Fruit fly (Drosophila melanogaster) whole organism, embryonic: ENCODE data around the gene Cep97.

Source experiments
- Atf-2 ChIP-seq: fragments of 200-800 bp; sonication (Bioruptor generic); optimal IDR thresholded peaks from 2 replicates; lab custom pipeline; 2016; ENCODE audit warnings: missing biosample characterization, missing genetic modification characterization
- CG10209 ChIP-seq: fragments of 200-800 bp; sonication (Bioruptor generic); optimal IDR thresholded peaks from 3 replicates; lab custom pipeline; 2017; ENCODE audit warnings: missing biosample characterization, mild to moderate bottlenecking, missing genetic modification characterization, missing genetic modification reagents
- CG10274 ChIP-seq: fragments of 200-800 bp; sonication (Bioruptor generic); optimal IDR thresholded peaks from 3 replicates; lab custom pipeline; 2017; ENCODE audit warnings: missing biosample characterization, mild to moderate bottlenecking, missing genetic modification characterization
- CG10462 ChIP-seq: fragments of 200-800 bp; sonication (Bioruptor generic); optimal IDR thresholded peaks from 2 replicates; lab custom pipeline; 2016; ENCODE audit warnings: missing biosample characterization, missing genetic modification characterization
- CG10979 ChIP-seq: fragments of 200-800 bp; sonication (Bioruptor generic); optimal IDR thresholded peaks from 2 replicates; lab custom pipeline; 2018; ENCODE audit warnings: missing biosample characterization, mild to moderate bottlenecking, missing genetic modification characterization, moderate library complexity
- CG11723 ChIP-seq: fragments of 200-800 bp; sonication (Bioruptor generic); optimal IDR thresholded peaks from 2 replicates; lab custom pipeline; 2017; ENCODE audit warnings: missing biosample characterization, mild to moderate bottlenecking, missing genetic modification characterization
- CG12391 ChIP-seq: fragments of 200-800 bp; sonication (Bioruptor generic); optimal IDR thresholded peaks from 3 replicates; lab custom pipeline; 2018; ENCODE audit warnings: missing biosample characterization, mild to moderate bottlenecking, missing genetic modification characterization, moderate library complexity
- CG15601 ChIP-seq: fragments of 200-800 bp; sonication (Bioruptor generic); optimal IDR thresholded peaks from 3 replicates; lab custom pipeline; 2019; ENCODE audit warnings: missing biosample characterization, mild to moderate bottlenecking, missing genetic modification characterization, moderate library complexity
- CG31388 ChIP-seq: fragments of 200-800 bp; sonication (Bioruptor generic); optimal IDR thresholded peaks from 2 replicates; lab custom pipeline; 2016; ENCODE audit warnings: missing biosample characterization, missing genetic modification characterization
- CG4328 ChIP-seq: fragments of 200-800 bp; sonication (Bioruptor generic); optimal IDR thresholded peaks from 3 replicates; lab custom pipeline; 2017; ENCODE audit warnings: missing biosample characterization, missing genetic modification reagents, missing genetic modification characterization
- CG4730 ChIP-seq: fragments of 200-800 bp; sonication (Bioruptor generic); IDR thresholded peaks from 2 replicates; pipeline ENCODE4 v1.3.6; 2022; ENCODE audit warnings: missing biosample characterization, missing genetic modification characterization
- CG4820 ChIP-seq: fragments of 200-800 bp; sonication (Bioruptor generic); optimal IDR thresholded peaks from 3 replicates; lab custom pipeline; 2016; ENCODE audit warnings: missing biosample characterization, missing genetic modification characterization
- CG6175 ChIP-seq: fragments of 200-800 bp; sonication (Bioruptor generic); IDR thresholded peaks from 3 replicates; pipeline ENCODE4 v1.3.6; 2022; ENCODE audit warnings: missing biosample characterization, missing genetic modification characterization
- CG6272 ChIP-seq: fragments of 200-800 bp; sonication (Bioruptor generic); IDR thresholded peaks from 2 replicates; pipeline ENCODE4 v1.3.6; 2022; ENCODE audit warnings: missing biosample characterization, missing genetic modification characterization
- CG6791 ChIP-seq: fragments of 200-800 bp; sonication (Bioruptor generic); IDR thresholded peaks from 3 replicates; pipeline ENCODE4 v1.3.6; 2022; ENCODE audit warnings: missing biosample characterization, missing genetic modification characterization; ENCODE audit not compliant: partially characterized antibody
- CG7372 ChIP-seq: fragments of 200-800 bp; sonication (Bioruptor generic); IDR thresholded peaks from 2 replicates; pipeline ENCODE4 v1.3.6; 2022; ENCODE audit warnings: missing biosample characterization, missing genetic modification characterization
- CG7963 ChIP-seq: fragments of 200-800 bp; sonication (Bioruptor generic); IDR thresholded peaks from 3 replicates; pipeline ENCODE4 v1.3.6; 2022; ENCODE audit warnings: missing biosample characterization, missing genetic modification characterization; ENCODE audit not compliant: partially characterized antibody
- CkIIα-i1 ChIP-seq: fragments of 200-800 bp; sonication (Bioruptor generic); IDR thresholded peaks from 2 replicates; pipeline ENCODE4 v1.3.6; 2022; ENCODE audit warnings: missing biosample characterization, missing genetic modification characterization
- Dbx ChIP-seq: fragments of 200-800 bp; sonication (Bioruptor generic); IDR thresholded peaks from 3 replicates; pipeline ENCODE4 v1.3.6; 2022; ENCODE audit warnings: missing biosample characterization, missing genetic modification characterization
- HmgZ ChIP-seq: fragments of 200-800 bp; sonication (Bioruptor generic); optimal IDR thresholded peaks from 2 replicates; lab custom pipeline; 2018; ENCODE audit warnings: missing biosample characterization, mild to moderate bottlenecking, missing genetic modification characterization
- Hmx ChIP-seq: fragments of 200-800 bp; sonication (Bioruptor generic); optimal IDR thresholded peaks from 2 replicates; lab custom pipeline; 2016; ENCODE audit warnings: missing biosample characterization, missing genetic modification characterization
- Hsf ChIP-seq: fragments of 200-800 bp; sonication (Bioruptor generic); optimal IDR thresholded peaks from 3 replicates; lab custom pipeline; 2016; ENCODE audit warnings: missing biosample characterization, missing genetic modification characterization
- Lpt ChIP-seq: fragments of >200 bp; optimal IDR thresholded peaks from 2 replicates; lab custom pipeline; 2018; ENCODE audit warnings: missing biosample characterization, missing genetic modification characterization
- MESR4 ChIP-seq: fragments of 200-800 bp; sonication (Bioruptor generic); optimal IDR thresholded peaks from 2 replicates; lab custom pipeline; 2018; ENCODE audit warnings: missing biosample characterization, mild to moderate bottlenecking, missing genetic modification characterization, moderate library complexity
- Neu2 ChIP-seq: fragments of 200-800 bp; sonication (Bioruptor generic); optimal IDR thresholded peaks from 3 replicates; lab custom pipeline; 2016; ENCODE audit warnings: missing biosample characterization, missing genetic modification characterization, borderline replicate concordance
- Opbp ChIP-seq: fragments of 200-800 bp; sonication (Bioruptor generic); IDR thresholded peaks from 3 replicates; pipeline ENCODE4 v1.3.6; 2022; ENCODE audit warnings: missing biosample characterization, missing genetic modification characterization; ENCODE audit not compliant: partially characterized antibody
- Spps ChIP-seq: fragments of 200-800 bp; sonication (Bioruptor generic); optimal IDR thresholded peaks from 2 replicates; lab custom pipeline; 2018; ENCODE audit warnings: missing biosample characterization, mild to moderate bottlenecking, missing genetic modification characterization
- aop ChIP-seq: fragments of 200-800 bp; sonication (Bioruptor generic); IDR thresholded peaks from 2 replicates; pipeline ENCODE4 v1.3.6; 2022; ENCODE audit warnings: missing biosample characterization, missing genetic modification characterization
- bsh ChIP-seq, 2 experiments: fragments of 200-800 bp; sonication (Bioruptor generic); optimal IDR thresholded peaks; 2 replicates each; lab custom pipeline; 2017 to 2018; ENCODE audit warnings: mild to moderate bottlenecking in 2 of 2, missing biosample characterization in 2 of 2, missing genetic modification characterization in 2 of 2, moderate library complexity in 1 of 2
- ci ChIP-seq: fragments of 200-800 bp; sonication (Bioruptor generic); IDR thresholded peaks from 3 replicates; pipeline ENCODE4 v1.3.6; 2022; ENCODE audit warnings: missing biosample characterization, missing genetic modification characterization
- crc ChIP-seq: fragments of 200-800 bp; sonication (Bioruptor generic); optimal IDR thresholded peaks from 2 replicates; lab custom pipeline; 2016; ENCODE audit warnings: missing biosample characterization, missing genetic modification characterization
- crp ChIP-seq, 2 experiments: fragments of 200-800 bp; sonication (Bioruptor generic); optimal IDR thresholded peaks; 2 replicates in 1 of 2; 3 replicates in 1 of 2; lab custom pipeline; 2017; ENCODE audit warnings: missing biosample characterization in 2 of 2, missing genetic modification characterization in 2 of 2, mild to moderate bottlenecking in 1 of 2, moderate library complexity in 1 of 2
- ems ChIP-seq: fragments of 200-800 bp; sonication (Bioruptor generic); optimal IDR thresholded peaks from 3 replicates; lab custom pipeline; 2016; ENCODE audit warnings: missing biosample characterization, missing genetic modification characterization
- esg ChIP-seq: fragments of 200-800 bp; sonication (Bioruptor generic); conservative IDR thresholded peaks from 2 replicates; pipeline ENCODE4 v1.3.6; 2022; ENCODE audit warnings: missing biosample characterization, missing genetic modification characterization
- eyg ChIP-seq: fragments of 200-800 bp; sonication (Bioruptor generic); optimal IDR thresholded peaks from 3 replicates; lab custom pipeline; 2016; ENCODE audit warnings: missing biosample characterization, missing genetic modification characterization
- gem ChIP-seq: fragments of 200-800 bp; sonication (Bioruptor generic); optimal IDR thresholded peaks from 2 replicates; lab custom pipeline; 2019; ENCODE audit warnings: missing biosample characterization, mild to moderate bottlenecking, missing genetic modification characterization, moderate library complexity
- gfzf ChIP-seq: fragments of 200-800 bp; sonication (Bioruptor generic); optimal IDR thresholded peaks from 2 replicates; lab custom pipeline; 2016; ENCODE audit warnings: missing biosample characterization, mild to moderate bottlenecking, missing genetic modification characterization, moderate library complexity
- grau ChIP-seq: fragments of 200-800 bp; optimal IDR thresholded peaks from 3 replicates; lab custom pipeline; 2019; ENCODE audit warnings: missing biosample characterization, mild to moderate bottlenecking, missing genetic modification characterization, moderate library complexity
- gro ChIP-seq: fragments of 200-800 bp; sonication (Bioruptor generic); optimal IDR thresholded peaks from 2 replicates; lab custom pipeline; 2016; ENCODE audit warnings: missing biosample characterization, missing genetic modification characterization
- hb ChIP-seq: fragments of 200-800 bp; sonication (Bioruptor generic); IDR thresholded peaks from 3 replicates; pipeline ENCODE4 v1.3.6; 2022; ENCODE audit warnings: missing biosample characterization, missing genetic modification characterization; ENCODE audit not compliant: partially characterized antibody
- insv ChIP-seq, 2 experiments: fragments of 200-800 bp; sonication (Bioruptor generic); optimal IDR thresholded peaks; 3 replicates each; lab custom pipeline; 2016 to 2018; ENCODE audit warnings: missing biosample characterization in 2 of 2, missing genetic modification characterization in 2 of 2
- kay ChIP-seq: fragments of 200-800 bp; sonication (Bioruptor generic); optimal IDR thresholded peaks from 2 replicates; lab custom pipeline; 2016; ENCODE audit warnings: missing biosample characterization, missing genetic modification characterization
- lmd ChIP-seq: fragments of 200-800 bp; sonication (Bioruptor generic); IDR thresholded peaks from 2 replicates; pipeline ENCODE4 v1.3.6; 2022; ENCODE audit warnings: missing biosample characterization, missing genetic modification characterization
- maf-S ChIP-seq: fragments of 200-800 bp; sonication (Bioruptor generic); optimal IDR thresholded peaks from 2 replicates; lab custom pipeline; 2016; ENCODE audit warnings: missing biosample characterization, missing genetic modification characterization
- sc ChIP-seq, 3 experiments: fragments of >200 bp in 2 of 3; fragments of 200-800 bp in 1 of 3; sonication (Bioruptor generic) in 1 of 3; optimal IDR thresholded peaks; 2 replicates in 2 of 3; 3 replicates in 1 of 3; lab custom pipeline; 2017; ENCODE audit warnings: mild to moderate bottlenecking in 1 of 3, missing biosample characterization in 1 of 3, missing genetic modification characterization in 1 of 3, missing genetic modification reagents in 1 of 3
- schlank ChIP-seq: fragments of 200-800 bp; sonication (Bioruptor generic); optimal IDR thresholded peaks from 2 replicates; lab custom pipeline; 2018; ENCODE audit warnings: missing biosample characterization, mild to moderate bottlenecking, missing genetic modification characterization
- so ChIP-seq: fragments of 200-800 bp; sonication (Bioruptor generic); IDR thresholded peaks from 3 replicates; pipeline ENCODE4 v1.3.6; 2022; ENCODE audit warnings: missing biosample characterization, missing genetic modification characterization
- ttk ChIP-seq: fragments of 200-800 bp; sonication (Bioruptor generic); IDR thresholded peaks from 2 replicates; pipeline ENCODE4 v2.1.2; 2022; ENCODE audit warnings: missing biosample characterization, missing genetic modification characterization

Gene Cep97

DNA sequence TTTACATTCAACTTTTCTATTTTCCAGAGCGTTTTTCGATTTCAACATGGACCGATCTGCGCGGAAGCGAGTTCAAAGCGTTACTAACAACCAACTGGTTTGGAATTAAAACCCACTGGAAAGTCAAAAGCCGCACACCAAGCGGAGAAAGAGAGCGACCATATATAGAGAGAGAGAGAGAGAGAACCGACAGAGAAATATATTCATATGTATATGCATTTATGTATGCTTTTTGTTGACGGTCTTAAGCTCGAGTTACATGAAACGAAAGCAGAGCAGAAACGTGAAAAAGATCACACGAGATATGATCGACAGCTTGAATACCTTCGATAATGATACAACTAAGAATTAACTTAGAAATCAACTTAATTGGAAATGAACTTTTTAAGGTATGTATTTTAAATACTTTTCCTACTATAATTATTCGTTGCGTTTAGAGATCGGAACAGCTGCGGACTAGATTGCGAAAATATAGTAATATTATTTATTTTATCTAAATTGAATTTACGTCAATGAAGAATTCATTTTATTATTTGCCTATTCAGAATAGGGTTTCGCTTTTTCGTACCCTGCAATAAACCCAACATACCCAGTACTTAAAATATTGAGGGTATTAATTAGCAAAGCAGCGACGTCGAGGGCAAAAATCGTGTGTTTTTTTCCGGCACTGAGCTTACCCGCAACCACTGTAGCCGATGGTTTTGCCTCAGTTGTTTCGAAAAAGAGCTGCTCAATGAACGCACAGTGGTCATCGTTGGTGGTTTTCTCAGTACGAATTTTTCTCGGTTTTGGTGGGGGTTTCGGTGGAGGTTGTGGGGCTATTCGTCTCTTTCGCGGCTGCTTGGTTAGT is 21.5 kb downstream of the Cep97 start (continued):
- TF ChIP-seq CG12391 (tag; lab: Kevin White, UChicago) (peak; percentile 73), schlank (no peak), kay (GFP tag; lab: Kevin White, UChicago) (no peak), CG6272 (GFP tag; lab: Robert Waterston, UW) (no peak), esg (GFP tag; lab: Robert Waterston, UW) (peak; percentile 60), gem (tag; lab: Kevin White, UChicago) (peak; percentile 85), hb (GFP tag; lab: Robert Waterston, UW) (no peak), CG11723 (peak; percentile 43), insv (GFP tag; optimal IDR thresholded peaks at IDR 0.05; lab: Kevin White, UChicago) (no peak), maf-S (GFP tag; lab: Kevin White, UChicago) (no peak), CG4820 (GFP tag; lab: Kevin White, UChicago) (peak; percentile 6), lmd (peak; percentile 66), HmgZ (tag; lab: Kevin White, UChicago) (no peak), Spps (tag; lab: Kevin White, UChicago) (no peak), crp (GFP tag; optimal IDR thresholded peaks at IDR 0.05; lab: Kevin White, UChicago) (peak in 1 of 2 experiments; percentile 26), CG7372 (GFP tag; lab: Robert Waterston, UW) (0 out of 2 replicates have a peak, but pooled peaks have one; percentile 6), CG7963 (GFP tag; lab: Robert Waterston, UW) (no peak), CkIIα-i1 (GFP tag; lab: Robert Waterston, UW) (no peak), CG10462 (peak; percentile 66), MESR4 (no peak), gfzf (GFP tag; lab: Kevin White, UChicago) (no peak), Neu2 (no peak), Opbp (GFP tag; lab: Robert Waterston, UW) (no peak), CG6175 (GFP tag; lab: Robert Waterston, UW) (no peak), CG10274 (GFP tag; lab: Kevin White, UChicago) (peak; percentile 26), bsh (GFP tag; optimal IDR thresholded peaks at IDR 0.05; lab: Kevin White, UChicago) (peak; percentile 47 to 60), Hmx (GFP tag; lab: Kevin White, UChicago) (no peak), CG10979 (tag; lab: Kevin White, UChicago) (peak; percentile 67), grau (tag; lab: Kevin White, UChicago) (peak; percentile 62), ems (GFP tag; lab: Kevin White, UChicago) (no peak), eyg (GFP tag; lab: Kevin White, UChicago) (no peak), sc (optimal IDR thresholded peaks at IDR 0.05; lab: Kevin White, UChicago) (no peak), sc (GFP tag; optimal IDR thresholded peaks at IDR 0.05; lab: Kevin White, UChicago) (peak; percentile 57), Dbx (GFP tag; lab: Robert Waterston, UW) (0 out of 3 replicates have a peak, but pooled peaks have one; percentile 41), CG15601 (no peak), CG4730 (GFP tag; lab: Robert Waterston, UW) (no peak), ttk (GFP tag; lab: Robert Waterston, UW) (peak; percentile 46; the same call in 1 of the 2 replicates), CG4328 (peak; percentile 33), gro (GFP tag; lab: Kevin White, UChicago) (no peak), Atf-2 (GFP tag; lab: Kevin White, UChicago) (no peak), CG10209 (GFP tag; lab: Kevin White, UChicago) (peak; percentile 61), so (peak; percentile 9; the same call in 1 of the 3 replicates), Hsf (no peak), Lpt (GFP tag; lab: Kevin White, UChicago) (no peak), crc (GFP tag; lab: Kevin White, UChicago) (no peak), ci (0 out of 3 replicates have a peak, but pooled peaks have one; percentile 12), CG31388 (no peak), CG6791 (no peak), aop (GFP tag; lab: Robert Waterston, UW) (no peak)
